Fruit fly (Drosophila melanogaster) whole organism: ENCODE measurements around the gene CG3436.

Source experiments
- pan ChIP-seq: fragments of >200 bp; optimal IDR thresholded peaks from 2 replicates; lab custom pipeline; 2017
- psq ChIP-seq: fragments of >200 bp; optimal IDR thresholded peaks from 2 replicates; lab custom pipeline; 2017
- usp ChIP-seq: fragments of >200 bp; optimal IDR thresholded peaks from 2 replicates; lab custom pipeline; 2017; ENCODE audit warnings: missing biosample characterization, missing genetic modification characterization, mixed read lengths

DNA sequence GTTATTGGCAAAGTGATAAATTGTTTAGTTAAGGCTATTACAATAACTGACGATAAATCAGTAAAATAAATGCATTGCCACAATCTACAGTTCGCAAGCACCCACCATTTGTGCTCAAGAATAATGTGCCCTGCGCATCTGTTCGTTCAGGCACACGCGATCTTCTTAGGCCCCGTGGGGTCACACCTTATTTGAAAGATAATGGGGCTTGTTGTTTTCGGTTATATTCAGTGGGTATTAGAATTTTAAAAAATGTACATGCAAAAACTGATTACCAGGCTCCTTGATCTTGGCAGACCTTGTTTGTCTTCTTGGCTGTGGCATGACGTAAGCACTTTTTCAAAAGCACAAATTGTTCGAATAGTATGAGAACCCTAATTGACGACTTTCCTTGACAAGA, 48.8 kb upstream of the CG3436 start:
- TF ChIP-seq pan (lab: Kevin White, UChicago) (no peak), psq (no peak), usp (GFP tag; lab: Kevin White, UChicago) (no peak)
